Worm (Caenorhabditis elegans) whole organism, young adult: Measurements from ENCODE around the gene clp-7.

Experiments
- C06A6.2 ChIP-seq: fragments of 200-800 bp; sonication (Bioruptor generic); conservative IDR thresholded peaks from 2 replicates; pipeline ENCODE4 v1.3.6; 2022; ENCODE audit warnings: missing genetic modification characterization, missing compliant biosample characterization
- D2030.7 ChIP-seq: fragments of 200-800 bp; sonication (Bioruptor generic); IDR thresholded peaks from 2 replicates; pipeline ENCODE4 v1.3.6; 2022; ENCODE audit warnings: missing genetic modification reagents, missing genetic modification characterization, missing compliant biosample characterization
- F23B12.7 ChIP-seq: sonication (generic microtip); optimal IDR thresholded peaks from 2 replicates; lab custom pipeline; 2017; ENCODE audit warnings: missing genetic modification characterization, mild to moderate bottlenecking, missing compliant biosample characterization, antibody characterized with exemption, moderate library complexity; ENCODE audit not compliant: insufficient read depth
- F33H1.4 ChIP-seq: fragments of 200-800 bp; sonication (Bioruptor generic); IDR thresholded peaks from 2 replicates; pipeline ENCODE4 v1.3.6; 2022; ENCODE audit warnings: missing genetic modification reagents, missing genetic modification characterization, missing compliant biosample characterization
- F52B5.7 ChIP-seq: sonication (generic microtip); optimal IDR thresholded peaks from 2 replicates; lab custom pipeline; 2016; ENCODE audit warnings: mild to moderate bottlenecking, missing genetic modification characterization, missing compliant biosample characterization
- F55B11.4 ChIP-seq: sonication (generic microtip); optimal IDR thresholded peaks from 2 replicates; lab custom pipeline; 2016; ENCODE audit warnings: missing compliant biosample characterization, missing genetic modification characterization, borderline replicate concordance; ENCODE audit not compliant: insufficient read depth
- K12H6.12 ChIP-seq: fragments of 200-800 bp; sonication (Bioruptor generic); optimal IDR thresholded peaks from 2 replicates; lab custom pipeline; 2018; ENCODE audit warnings: mild to moderate bottlenecking, missing genetic modification characterization, missing compliant biosample characterization
- T07F8.4 ChIP-seq: sonication (generic microtip); optimal IDR thresholded peaks from 2 replicates; lab custom pipeline; 2016; ENCODE audit warnings: mild to moderate bottlenecking, missing genetic modification characterization, moderate library complexity, missing compliant biosample characterization
- Y53G8AR.9 ChIP-seq: fragments of 200-800 bp; sonication (Bioruptor generic); conservative IDR thresholded peaks from 2 replicates; pipeline ENCODE4 v1.3.6; 2022; ENCODE audit warnings: missing genetic modification reagents, missing genetic modification characterization, missing compliant biosample characterization
- Y56A3A.18 ChIP-seq: fragments of 200-800 bp; sonication (Bioruptor generic); IDR thresholded peaks from 2 replicates; pipeline ENCODE4 v1.3.6; 2022; ENCODE audit warnings: missing genetic modification reagents, missing genetic modification characterization, missing compliant biosample characterization
- Y79H2A.3 ChIP-seq: fragments of 200-800 bp; sonication (Bioruptor generic); conservative IDR thresholded peaks from 2 replicates; pipeline ENCODE4 v1.3.6; 2022; ENCODE audit warnings: missing genetic modification reagents, missing genetic modification characterization, missing compliant biosample characterization
- ZK185.1 ChIP-seq: sonication (generic microtip); optimal IDR thresholded peaks from 2 replicates; lab custom pipeline; 2016; ENCODE audit warnings: mild to moderate bottlenecking, missing genetic modification characterization, missing compliant biosample characterization; ENCODE audit not compliant: poor library complexity, severe bottlenecking
- aptf-3 ChIP-seq: fragments of 200-800 bp; sonication (Bioruptor generic); IDR thresholded peaks from 2 replicates; pipeline ENCODE4 v1.3.6; 2022; ENCODE audit warnings: missing genetic modification characterization, missing compliant biosample characterization
- atf-7 ChIP-seq: sonication (generic microtip); optimal IDR thresholded peaks from 2 replicates; lab custom pipeline; 2017; ENCODE audit warnings: mild to moderate bottlenecking, missing genetic modification characterization, missing compliant biosample characterization
- bed-2 ChIP-seq: fragments of 200-800 bp; sonication (Bioruptor generic); IDR thresholded peaks from 2 replicates; pipeline ENCODE4 v1.3.6; 2022; ENCODE audit warnings: missing genetic modification reagents, missing genetic modification characterization, missing compliant biosample characterization
- ceh-100 ChIP-seq: fragments of 200-800 bp; sonication (Bioruptor generic); IDR thresholded peaks from 2 replicates; pipeline ENCODE4 v1.3.6; 2022; ENCODE audit warnings: missing genetic modification reagents, missing genetic modification characterization, missing compliant biosample characterization
- ceh-91 ChIP-seq: fragments of 200-800 bp; sonication (Bioruptor generic); IDR thresholded peaks from 2 replicates; pipeline ENCODE4 v1.3.6; 2022; ENCODE audit warnings: missing genetic modification reagents, missing genetic modification characterization, missing compliant biosample characterization
- dox-1 ChIP-seq: fragments of 200-800 bp; sonication (Bioruptor generic); IDR thresholded peaks from 2 replicates; pipeline ENCODE4 v1.3.6; 2022; ENCODE audit warnings: missing genetic modification reagents, missing genetic modification characterization, missing compliant biosample characterization
- dpff-1 ChIP-seq: sonication (generic microtip); optimal IDR thresholded peaks from 2 replicates; lab custom pipeline; 2017; ENCODE audit warnings: mild to moderate bottlenecking, missing genetic modification characterization, missing compliant biosample characterization
- dpl-1 ChIP-seq: fragments of 150-350 bp; optimal IDR thresholded peaks from 2 replicates; lab custom pipeline; 2014; ENCODE audit warnings: missing biosample characterization, missing genetic modification reagents, missing genetic modification characterization
- efl-1 ChIP-seq: fragments of 150-350 bp; optimal IDR thresholded peaks from 2 replicates; lab custom pipeline; 2014; ENCODE audit warnings: missing biosample characterization, missing genetic modification reagents, missing genetic modification characterization
- fkh-3 ChIP-seq: sonication (generic microtip); optimal IDR thresholded peaks from 2 replicates; lab custom pipeline; 2016; ENCODE audit warnings: mild to moderate bottlenecking, missing genetic modification characterization, missing compliant biosample characterization
- hmg-1.2 ChIP-seq: fragments of 200-800 bp; sonication (Bioruptor generic); IDR thresholded peaks from 2 replicates; pipeline ENCODE4 v1.3.6; 2022; ENCODE audit warnings: missing genetic modification reagents, missing genetic modification characterization, missing compliant biosample characterization
- hrde-1 ChIP-seq: sonication (generic microtip); optimal IDR thresholded peaks from 2 replicates; lab custom pipeline; 2016; ENCODE audit warnings: missing genetic modification characterization, mild to moderate bottlenecking, missing compliant biosample characterization, moderate library complexity, missing genotype, missing genetic modification reagents, borderline replicate concordance
- lin-35 ChIP-seq, 3 experiments: fragments of 150-350 bp in 2 of 3; sonication (generic microtip) in 1 of 3; optimal IDR thresholded peaks; 2 replicates each; lab custom pipeline; 2014 to 2018; ENCODE audit warnings: missing biosample characterization in 3 of 3, missing genetic modification characterization in 3 of 3, missing genetic modification reagents in 3 of 3
- lin-54 ChIP-seq: fragments of 200-800 bp; sonication (Bioruptor generic); optimal IDR thresholded peaks from 2 replicates; lab custom pipeline; 2018; ENCODE audit warnings: mild to moderate bottlenecking, missing genetic modification characterization, missing compliant biosample characterization
- lir-1 ChIP-seq: fragments of 200-800 bp; sonication (Bioruptor generic); conservative IDR thresholded peaks from 2 replicates; pipeline ENCODE4 v1.3.6; 2022; ENCODE audit warnings: missing genetic modification reagents, missing genetic modification characterization, missing compliant biosample characterization
- lsl-1 ChIP-seq: fragments of 200-800 bp; sonication (Bioruptor generic); optimal IDR thresholded peaks from 2 replicates; lab custom pipeline; 2018; ENCODE audit warnings: mild to moderate bottlenecking, missing genetic modification characterization, moderate library complexity, missing compliant biosample characterization
- madf-10 ChIP-seq: sonication (generic microtip); optimal IDR thresholded peaks from 2 replicates; lab custom pipeline; 2016; ENCODE audit warnings: mild to moderate bottlenecking, missing genetic modification characterization, missing compliant biosample characterization
- madf-3 ChIP-seq: fragments of 200-800 bp; sonication (Bioruptor generic); IDR thresholded peaks from 2 replicates; pipeline ENCODE4 v1.3.6; 2022; ENCODE audit warnings: missing genetic modification reagents, missing genetic modification characterization, missing compliant biosample characterization
- madf-6 ChIP-seq: fragments of 200-800 bp; sonication (Bioruptor generic); IDR thresholded peaks from 2 replicates; pipeline ENCODE4 v1.3.6; 2022; ENCODE audit warnings: missing genetic modification reagents, missing genetic modification characterization, missing compliant biosample characterization
- madf-8 ChIP-seq: fragments of 200-800 bp; sonication (Bioruptor generic); conservative IDR thresholded peaks from 2 replicates; pipeline ENCODE4 v1.3.6; 2022; ENCODE audit warnings: missing genetic modification reagents, missing genetic modification characterization, missing compliant biosample characterization
- mel-28 ChIP-seq: sonication (generic microtip); optimal IDR thresholded peaks from 2 replicates; lab custom pipeline; 2016; ENCODE audit warnings: borderline replicate concordance, mild to moderate bottlenecking, missing genetic modification characterization, missing compliant biosample characterization
- pha-4 ChIP-seq: fragments of 150-350 bp; sonication (generic microtip); optimal IDR thresholded peaks from 2 replicates; lab custom pipeline; 2014; ENCODE audit warnings: missing biosample characterization, missing genetic modification reagents, missing genetic modification characterization
- sdz-38 ChIP-seq: sonication (generic microtip); optimal IDR thresholded peaks from 2 replicates; lab custom pipeline; 2016; ENCODE audit warnings: missing genotype, missing genetic modification characterization, missing compliant biosample characterization
- snpc-1.1 ChIP-seq: sonication (generic microtip); optimal IDR thresholded peaks from 2 replicates; lab custom pipeline; 2017; ENCODE audit warnings: missing genetic modification characterization, mild to moderate bottlenecking, missing compliant biosample characterization, antibody characterized with exemption, moderate library complexity, missing genotype, missing genetic modification reagents; ENCODE audit not compliant: insufficient read depth
- snpc-4 ChIP-seq, 5 experiments: fragments of 150-350 bp in 1 of 5; sonication (generic microtip) in 4 of 5; optimal IDR thresholded peaks; 2 replicates each; lab custom pipeline; 2014 to 2018; ENCODE audit warnings: missing genetic modification characterization in 5 of 5, missing biosample characterization in 3 of 5, antibody characterized with exemption in 2 of 5, mild to moderate bottlenecking in 2 of 5, missing compliant biosample characterization in 2 of 5, missing genotype in 2 of 5, moderate library complexity in 2 of 5, missing genetic modification reagents in 1 of 5
- sptf-2 ChIP-seq: fragments of 200-800 bp; sonication (Bioruptor generic); optimal IDR thresholded peaks from 2 replicates; lab custom pipeline; 2018; ENCODE audit warnings: mild to moderate bottlenecking, missing genetic modification characterization, missing compliant biosample characterization
- tbx-9 ChIP-seq: sonication (generic microtip); optimal IDR thresholded peaks from 2 replicates; lab custom pipeline; 2016; ENCODE audit warnings: borderline replicate concordance, missing genetic modification characterization, inconsistent platforms, missing compliant biosample characterization
- tlf-1 ChIP-seq: fragments of 200-800 bp; sonication (Bioruptor generic); optimal IDR thresholded peaks from 2 replicates; lab custom pipeline; 2018; ENCODE audit warnings: mild to moderate bottlenecking, missing genetic modification characterization, missing compliant biosample characterization
- xnd-1 ChIP-seq: sonication (generic microtip); optimal IDR thresholded peaks from 2 replicates; lab custom pipeline; 2016; ENCODE audit warnings: missing genotype, missing genetic modification reagents, missing genetic modification characterization, missing compliant biosample characterization
- zfh-2 ChIP-seq: fragments of 200-800 bp; sonication (Bioruptor generic); conservative IDR thresholded peaks from 2 replicates; pipeline ENCODE4 v1.3.6; 2022; ENCODE audit warnings: missing genetic modification reagents, missing genetic modification characterization, missing compliant biosample characterization
- zim-3 ChIP-seq: sonication (generic microtip); optimal IDR thresholded peaks from 2 replicates; lab custom pipeline; 2017; ENCODE audit warnings: mild to moderate bottlenecking, missing genetic modification characterization, moderate library complexity, missing compliant biosample characterization
- ztf-18 ChIP-seq: sonication (generic microtip); optimal IDR thresholded peaks from 2 replicates; lab custom pipeline; 2016; ENCODE audit warnings: missing genotype, mild to moderate bottlenecking, missing genetic modification characterization, missing compliant biosample characterization

The clp-7 gene

DNA sequence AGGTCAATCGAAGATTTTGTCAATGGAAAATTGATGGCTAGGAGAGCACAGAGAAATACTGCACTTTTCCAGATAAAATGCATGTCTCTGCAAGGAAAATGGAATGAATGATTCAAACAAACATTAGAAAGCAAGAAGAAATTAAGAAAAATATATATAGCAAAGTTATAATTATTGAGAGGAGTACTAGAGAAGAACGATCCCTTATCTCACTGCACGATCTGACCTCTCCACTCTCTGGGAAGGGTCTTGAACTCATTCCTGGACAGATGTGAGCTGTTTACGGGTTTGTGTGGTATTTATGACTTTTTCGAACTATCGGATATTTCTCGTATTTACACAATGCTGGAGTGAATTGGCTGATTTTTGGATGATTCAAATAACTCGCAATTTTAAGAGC, 15.5 kb downstream of the clp-7 start, which contains the start of gene Y77E11A.23:
Y77E11A.23 (minus strand) TSS at position 107 of the 400 bp plus-strand sequence.
- TF ChIP-seq F23B12.7 (no peak), ZK185.1 (tag; lab: Kevin White, UChicago) (no peak), sdz-38 (no peak), efl-1 (GFP tag; lab: Kevin White, UChicago) (no peak), lin-54 (GFP tag; lab: Kevin White, UChicago) (no peak), F52B5.7 (no peak), atf-7 (tag; lab: Kevin White, UChicago) (no peak), madf-3 (GFP tag; lab: Robert Waterston, UW) (no peak), fkh-3 (no peak), ztf-18 (tag; lab: Kevin White, UChicago) (no peak), snpc-1.1 (no peak), snpc-4 (GFP tag; optimal IDR thresholded peaks at IDR 0.05; lab: Kevin White, UChicago) (no peak), snpc-4 (tag; optimal IDR thresholded peaks at IDR 0.05; lab: Kevin White, UChicago) (no peak), F55B11.4 (tag; lab: Kevin White, UChicago) (no peak), mel-28 (no peak), C06A6.2 (no peak), pha-4 (tag; lab: Kevin White, UChicago) (no peak), hrde-1 (tag; lab: Kevin White, UChicago) (no peak)

DNA sequence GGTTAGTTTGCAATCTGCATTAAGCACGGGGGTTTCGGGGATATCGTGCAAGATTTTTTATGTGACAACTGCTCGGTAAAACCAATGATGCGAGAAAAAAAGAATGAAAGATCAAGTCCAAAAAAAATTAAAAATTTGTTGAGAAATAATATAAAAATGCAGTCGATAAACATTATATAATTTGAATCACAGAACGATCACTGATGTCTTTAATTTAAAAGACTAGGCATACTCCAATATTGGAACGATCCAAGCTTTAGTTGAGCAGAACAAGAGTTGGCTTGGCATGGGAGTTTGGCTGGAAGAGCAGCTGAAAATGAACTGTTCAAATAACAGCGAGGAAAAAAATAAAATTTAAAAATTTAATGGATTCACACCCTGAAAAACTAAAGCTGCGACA, 18.5 kb downstream of the clp-7 start, which contains the start of gene clec-171:
clec-171 (minus strand) TSS at position 101 of the 400 bp plus-strand sequence.
- no peak for TF ChIP-seq bed-2 (GFP tag; lab: Robert Waterston, UW)
- TF ChIP-seq pha-4 (tag; lab: Kevin White, UChicago) = no peak
- no peak for TF ChIP-seq C06A6.2
- no peak for TF ChIP-seq madf-3 (GFP tag; lab: Robert Waterston, UW)
- no peak for TF ChIP-seq ceh-100 (GFP tag; lab: Robert Waterston, UW)
- TF ChIP-seq madf-10 (tag; lab: Kevin White, UChicago) = no peak

DNA sequence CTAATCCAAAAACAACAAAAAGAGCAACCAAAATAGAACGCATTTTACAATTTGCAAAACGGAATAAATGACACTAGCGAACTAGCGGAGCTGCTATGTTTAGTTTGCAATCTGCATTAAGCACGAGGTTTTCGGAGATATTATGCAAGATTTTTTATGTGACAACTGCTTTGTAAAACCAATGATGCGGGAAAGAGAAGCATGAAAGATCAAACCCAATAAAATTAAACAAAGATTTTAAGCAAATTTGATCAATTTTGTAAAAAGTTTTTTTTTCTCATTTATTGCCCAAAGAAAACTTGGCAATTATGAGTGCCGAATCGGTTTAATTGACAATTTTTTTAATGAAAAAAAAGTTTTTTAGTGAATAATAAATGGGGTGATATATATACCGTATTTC, 20.8 kb downstream of the clp-7 start, which contains the start of gene Y77E11A.8:
Y77E11A.8 (minus strand) TSS at position 101 of the 400 bp plus-strand sequence.
- TF ChIP-seq zfh-2 (GFP tag; lab: Robert Waterston, UW) = no peak
- TF ChIP-seq Y56A3A.18 (GFP tag; lab: Robert Waterston, UW) = no peak
- no peak for TF ChIP-seq Y53G8AR.9 (GFP tag; lab: Robert Waterston, UW)
- no peak for TF ChIP-seq lir-1 (GFP tag; lab: Robert Waterston, UW)
- TF ChIP-seq Y79H2A.3 (GFP tag; lab: Robert Waterston, UW) = no peak
- no peak for TF ChIP-seq dpff-1
- TF ChIP-seq lin-35 (GFP tag; optimal IDR thresholded peaks at IDR 0.05; lab: Kevin White, UChicago) = no peak
- no peak for TF ChIP-seq aptf-3 (GFP tag; lab: Robert Waterston, UW)
- no peak for TF ChIP-seq sdz-38
- no peak for TF ChIP-seq sptf-2 (GFP tag; lab: Kevin White, UChicago)
- TF ChIP-seq K12H6.12 (tag; lab: Kevin White, UChicago) = no peak
- TF ChIP-seq zim-3 = no peak
- no peak for TF ChIP-seq tbx-9 (tag; lab: Kevin White, UChicago)
- TF ChIP-seq, all 124 proteins: peak for 0

DNA sequence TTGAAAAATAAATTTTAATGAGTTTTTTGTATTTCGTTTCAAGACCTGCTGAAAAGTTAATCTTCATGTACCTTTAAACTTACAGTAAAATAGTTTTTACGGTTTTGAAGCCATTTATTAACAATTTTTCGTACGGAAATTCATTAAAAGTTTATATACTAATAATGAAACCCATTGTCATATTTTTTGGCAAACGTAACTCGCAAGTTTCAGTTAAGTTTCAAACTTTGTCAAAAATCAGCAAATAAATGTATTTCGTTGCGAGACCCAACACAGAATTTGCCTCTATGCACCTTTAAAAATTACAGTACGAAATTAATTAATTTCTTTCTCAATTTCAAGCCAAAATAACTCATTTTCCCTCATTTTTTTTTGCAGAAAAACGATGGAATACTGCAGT, 25.2 kb downstream of the clp-7 start, which contains the start of gene jtr-1:
jtr-1 (plus strand) TSS at position 327 of the 400 bp plus-strand sequence.
- TF ChIP-seq ztf-18 (tag; lab: Kevin White, UChicago) (no peak), lin-54 (GFP tag; lab: Kevin White, UChicago) (peak; percentile 48), ceh-91 (GFP tag; lab: Robert Waterston, UW) (peak; percentile 53), F33H1.4 (peak; percentile 93), madf-8 (GFP tag; lab: Robert Waterston, UW) (peak; percentile 72), T07F8.4 (no peak), lsl-1 (GFP tag; lab: Kevin White, UChicago) (peak; percentile 95), xnd-1 (peak; percentile 89), D2030.7 (peak; percentile 47; the same call in 1 of the 2 replicates), dpl-1 (GFP tag; lab: Kevin White, UChicago) (no peak), tlf-1 (GFP tag; lab: Kevin White, UChicago) (no peak), madf-6 (peak; percentile 81), hmg-1.2 (peak; percentile 26; the same call in 1 of the 2 replicates), dox-1 (no peak)
